Fruit fly (Drosophila melanogaster) whole organism, embryonic: ENCODE measurements around the gene CG2321.
A peak's percentile ranks its signal among the peaks of the same experiment; 100 is the strongest.

ENCODE experiments used
- Adf1 ChIP-seq: fragments of 200-800 bp; sonication (Bioruptor generic); IDR thresholded peaks from 2 replicates; pipeline ENCODE4 v1.3.6; 2022; ENCODE audit warnings: missing biosample characterization, missing genetic modification characterization
- BEAF-32 ChIP-seq: fragments of 200-800 bp; sonication (Bioruptor generic); optimal IDR thresholded peaks from 3 replicates; lab custom pipeline; 2017; ENCODE audit warnings: missing biosample characterization, missing genetic modification characterization, mild to moderate bottlenecking, moderate library complexity, missing genetic modification reagents
- CG10209 ChIP-seq: fragments of 200-800 bp; sonication (Bioruptor generic); optimal IDR thresholded peaks from 3 replicates; lab custom pipeline; 2017; ENCODE audit warnings: missing biosample characterization, mild to moderate bottlenecking, missing genetic modification characterization, missing genetic modification reagents
- CG10979 ChIP-seq: fragments of 200-800 bp; sonication (Bioruptor generic); optimal IDR thresholded peaks from 2 replicates; lab custom pipeline; 2018; ENCODE audit warnings: missing biosample characterization, mild to moderate bottlenecking, missing genetic modification characterization, moderate library complexity
- CG13287 ChIP-seq: fragments of 200-800 bp; sonication (Bioruptor generic); IDR thresholded peaks from 2 replicates; pipeline ENCODE4 v1.3.6; 2022; ENCODE audit warnings: missing biosample characterization, missing genetic modification characterization; ENCODE audit not compliant: partially characterized antibody
- CG14710 ChIP-seq: fragments of 200-800 bp; sonication (Bioruptor generic); optimal IDR thresholded peaks from 3 replicates; lab custom pipeline; 2019; ENCODE audit warnings: missing biosample characterization, mild to moderate bottlenecking, missing genetic modification characterization, moderate library complexity
- CG15269 ChIP-seq: fragments of 200-800 bp; sonication (Bioruptor generic); optimal IDR thresholded peaks from 2 replicates; lab custom pipeline; 2018; ENCODE audit warnings: missing biosample characterization, mild to moderate bottlenecking, missing genetic modification characterization, moderate library complexity
- CG15514 ChIP-seq: fragments of 200-800 bp; sonication (Bioruptor generic); optimal IDR thresholded peaks from 3 replicates; lab custom pipeline; 2017; ENCODE audit warnings: missing biosample characterization, missing genetic modification characterization, mild to moderate bottlenecking, moderate library complexity, missing genetic modification reagents
- CG15696 ChIP-seq: fragments of 200-800 bp; sonication (Bioruptor generic); optimal IDR thresholded peaks from 2 replicates; lab custom pipeline; 2019; ENCODE audit warnings: missing biosample characterization, mild to moderate bottlenecking, missing genetic modification characterization, moderate library complexity
- CG18764 ChIP-seq: fragments of 200-800 bp; sonication (Bioruptor generic); optimal IDR thresholded peaks from 3 replicates; lab custom pipeline; 2016; ENCODE audit warnings: missing biosample characterization, missing genetic modification characterization
- CG33557 ChIP-seq: fragments of 200-800 bp; sonication (Bioruptor generic); optimal IDR thresholded peaks from 2 replicates; lab custom pipeline; 2019; ENCODE audit warnings: missing biosample characterization, mild to moderate bottlenecking, missing genetic modification characterization, moderate library complexity
- CG3407 ChIP-seq: fragments of 200-800 bp; sonication (Bioruptor generic); optimal IDR thresholded peaks from 2 replicates; lab custom pipeline; 2018; ENCODE audit warnings: missing biosample characterization, mild to moderate bottlenecking, missing genetic modification characterization
- CG34422 ChIP-seq: fragments of 200-800 bp; sonication (Bioruptor generic); IDR thresholded peaks from 3 replicates; pipeline ENCODE4 v1.3.6; 2022; ENCODE audit warnings: missing biosample characterization, missing genetic modification characterization
- CG4328 ChIP-seq: fragments of 200-800 bp; sonication (Bioruptor generic); optimal IDR thresholded peaks from 3 replicates; lab custom pipeline; 2017; ENCODE audit warnings: missing biosample characterization, missing genetic modification reagents, missing genetic modification characterization
- CG8478 ChIP-seq: fragments of >200 bp; optimal IDR thresholded peaks from 2 replicates; lab custom pipeline; 2018
- CG8924 ChIP-seq: fragments of 200-800 bp; optimal IDR thresholded peaks from 3 replicates; lab custom pipeline; 2019; ENCODE audit warnings: missing biosample characterization, mild to moderate bottlenecking, missing genetic modification characterization, moderate library complexity
- CG9437 ChIP-seq: fragments of 200-800 bp; sonication (Bioruptor generic); optimal IDR thresholded peaks from 2 replicates; lab custom pipeline; 2018; ENCODE audit warnings: missing biosample characterization, mild to moderate bottlenecking, missing genetic modification characterization
- D ChIP-seq, 2 experiments: fragments of 200-800 bp in 1 of 2; fragments of >200 bp in 1 of 2; sonication (Bioruptor generic) in 1 of 2; optimal IDR thresholded peaks; 2 replicates in 1 of 2; 3 replicates in 1 of 2; lab custom pipeline; 2017; ENCODE audit warnings: mild to moderate bottlenecking in 1 of 2, missing biosample characterization in 1 of 2, missing genetic modification characterization in 1 of 2, missing genetic modification reagents in 1 of 2
- Mad ChIP-seq: fragments of 200-800 bp; sonication (Bioruptor generic); optimal IDR thresholded peaks from 2 replicates; lab custom pipeline; 2016; ENCODE audit warnings: missing biosample characterization, missing genetic modification characterization
- Med ChIP-seq: fragments of 200-800 bp; sonication (Bioruptor generic); peaks from one replicate; lab custom pipeline; 2016; ENCODE audit warnings: missing biosample characterization, missing genetic modification characterization, mild to moderate bottlenecking, inconsistent platforms, moderate library complexity
- Opbp ChIP-seq: fragments of 200-800 bp; sonication (Bioruptor generic); IDR thresholded peaks from 3 replicates; pipeline ENCODE4 v1.3.6; 2022; ENCODE audit warnings: missing biosample characterization, missing genetic modification characterization; ENCODE audit not compliant: partially characterized antibody
- Scr ChIP-seq: fragments of 200-800 bp; sonication (Bioruptor generic); IDR thresholded peaks from 2 replicates; pipeline ENCODE4 v1.3.6; 2022; ENCODE audit warnings: missing biosample characterization, missing genetic modification characterization; ENCODE audit not compliant: partially characterized antibody
- Sin3A ChIP-seq: fragments of >200 bp; optimal IDR thresholded peaks from 2 replicates; lab custom pipeline; 2018
- Sox100B ChIP-seq: fragments of 200-800 bp; sonication (Bioruptor generic); optimal IDR thresholded peaks from 3 replicates; lab custom pipeline; 2018; ENCODE audit warnings: missing biosample characterization, mild to moderate bottlenecking, missing genetic modification characterization
- Sry-β ChIP-seq: fragments of 200-800 bp; sonication (Bioruptor generic); optimal IDR thresholded peaks from 2 replicates; lab custom pipeline; 2018; ENCODE audit warnings: missing biosample characterization, mild to moderate bottlenecking, missing genetic modification characterization, moderate library complexity
- Ssrp ChIP-seq: fragments of 200-800 bp; sonication (Bioruptor generic); optimal IDR thresholded peaks from 2 replicates; lab custom pipeline; 2018; ENCODE audit warnings: missing biosample characterization, mild to moderate bottlenecking, missing genetic modification characterization, moderate library complexity
- TFAM ChIP-seq: fragments of 200-800 bp; sonication (Bioruptor generic); optimal IDR thresholded peaks from 2 replicates; lab custom pipeline; 2017; ENCODE audit warnings: missing biosample characterization, missing genetic modification characterization, inconsistent platforms
- ac ChIP-seq: fragments of 200-800 bp; sonication (Bioruptor generic); optimal IDR thresholded peaks from 3 replicates; lab custom pipeline; 2017; ENCODE audit warnings: missing biosample characterization, mild to moderate bottlenecking, missing genetic modification characterization
- chm ChIP-seq: fragments of 200-800 bp; sonication (Bioruptor generic); IDR thresholded peaks from 2 replicates; pipeline ENCODE4 v1.3.6; 2022; ENCODE audit warnings: missing biosample characterization, missing genetic modification characterization
- dan ChIP-seq: fragments of 200-800 bp; sonication (Bioruptor generic); IDR thresholded peaks from 2 replicates; pipeline ENCODE4 v1.3.6; 2022; ENCODE audit warnings: missing biosample characterization, missing genetic modification characterization
- dm ChIP-seq: fragments of 200-800 bp; sonication (Bioruptor generic); optimal IDR thresholded peaks from 3 replicates; lab custom pipeline; 2016; ENCODE audit warnings: missing biosample characterization, missing genetic modification characterization
- esg ChIP-seq: fragments of 200-800 bp; sonication (Bioruptor generic); conservative IDR thresholded peaks from 2 replicates; pipeline ENCODE4 v1.3.6; 2022; ENCODE audit warnings: missing biosample characterization, missing genetic modification characterization
- exex ChIP-seq: fragments of 200-800 bp; sonication (Bioruptor generic); optimal IDR thresholded peaks from 4 replicates; lab custom pipeline; 2018; ENCODE audit warnings: missing biosample characterization, mild to moderate bottlenecking, missing genetic modification characterization, moderate library complexity
- grau ChIP-seq: fragments of 200-800 bp; optimal IDR thresholded peaks from 3 replicates; lab custom pipeline; 2019; ENCODE audit warnings: missing biosample characterization, mild to moderate bottlenecking, missing genetic modification characterization, moderate library complexity
- her ChIP-seq: fragments of 200-800 bp; sonication (Bioruptor generic); optimal IDR thresholded peaks from 2 replicates; lab custom pipeline; 2016; ENCODE audit warnings: missing biosample characterization, missing genetic modification characterization
- hkb ChIP-seq, 2 experiments: fragments of 200-800 bp in 1 of 2; fragments of >200 bp in 1 of 2; sonication (Bioruptor generic) in 1 of 2; IDR thresholded peaks in 1 of 2; optimal IDR thresholded peaks in 1 of 2; 2 replicates each; pipeline versions ENCODE4 v1.3.6 to Lab custom; 2017 to 2022; ENCODE audit warnings: missing biosample characterization in 1 of 2, missing genetic modification characterization in 1 of 2
- jumu ChIP-seq: fragments of 200-800 bp; sonication (Bioruptor generic); optimal IDR thresholded peaks from 3 replicates; lab custom pipeline; 2016; ENCODE audit warnings: missing biosample characterization, missing genetic modification characterization
- lilli ChIP-seq: fragments of 200-800 bp; sonication (Bioruptor generic); optimal IDR thresholded peaks from 3 replicates; lab custom pipeline; 2016; ENCODE audit warnings: missing biosample characterization, missing genetic modification characterization
- lola ChIP-seq, 3 experiments: fragments of >200 bp in 2 of 3; fragments of 200-800 bp in 1 of 3; sonication (Bioruptor generic) in 1 of 3; optimal IDR thresholded peaks; 2 replicates each; lab custom pipeline; 2017 to 2019; ENCODE audit warnings: missing biosample characterization in 3 of 3, missing genetic modification characterization in 3 of 3, mild to moderate bottlenecking in 1 of 3, moderate library complexity in 1 of 3
- maf-S ChIP-seq: fragments of 200-800 bp; sonication (Bioruptor generic); optimal IDR thresholded peaks from 2 replicates; lab custom pipeline; 2016; ENCODE audit warnings: missing biosample characterization, missing genetic modification characterization
- p53 ChIP-seq: fragments of 200-800 bp; sonication (Bioruptor generic); optimal IDR thresholded peaks from 2 replicates; lab custom pipeline; 2016; ENCODE audit warnings: missing biosample characterization, missing genetic modification characterization
- pfk ChIP-seq: fragments of 200-800 bp; sonication (Bioruptor generic); optimal IDR thresholded peaks from 2 replicates; lab custom pipeline; 2018; ENCODE audit warnings: missing biosample characterization, mild to moderate bottlenecking, missing genetic modification characterization, moderate library complexity
- repo ChIP-seq: fragments of 200-800 bp; sonication (Bioruptor generic); optimal IDR thresholded peaks from 2 replicates; lab custom pipeline; 2016; ENCODE audit warnings: missing biosample characterization, missing genetic modification characterization
- shn ChIP-seq: fragments of 200-800 bp; sonication (Bioruptor generic); optimal IDR thresholded peaks from 3 replicates; lab custom pipeline; 2016; ENCODE audit warnings: missing biosample characterization, missing genetic modification characterization
- sob ChIP-seq: fragments of 200-800 bp; sonication (Bioruptor generic); IDR thresholded peaks from 2 replicates; pipeline ENCODE4 v1.3.6; 2022; ENCODE audit warnings: missing biosample characterization, missing genetic modification characterization
- sug ChIP-seq: fragments of 200-800 bp; optimal IDR thresholded peaks from 2 replicates; lab custom pipeline; 2019; ENCODE audit warnings: missing biosample characterization, mild to moderate bottlenecking, missing genetic modification characterization, moderate library complexity
- vfl ChIP-seq: fragments of 200-800 bp; sonication (Bioruptor generic); optimal IDR thresholded peaks from 2 replicates; lab custom pipeline; 2016; ENCODE audit warnings: missing biosample characterization, missing genetic modification characterization
- zen ChIP-seq: fragments of 200-800 bp; sonication (Bioruptor generic); optimal IDR thresholded peaks from 3 replicates; lab custom pipeline; 2018; ENCODE audit warnings: missing biosample characterization, mild to moderate bottlenecking, missing genetic modification characterization, moderate library complexity

The CG2321 gene

DNA sequence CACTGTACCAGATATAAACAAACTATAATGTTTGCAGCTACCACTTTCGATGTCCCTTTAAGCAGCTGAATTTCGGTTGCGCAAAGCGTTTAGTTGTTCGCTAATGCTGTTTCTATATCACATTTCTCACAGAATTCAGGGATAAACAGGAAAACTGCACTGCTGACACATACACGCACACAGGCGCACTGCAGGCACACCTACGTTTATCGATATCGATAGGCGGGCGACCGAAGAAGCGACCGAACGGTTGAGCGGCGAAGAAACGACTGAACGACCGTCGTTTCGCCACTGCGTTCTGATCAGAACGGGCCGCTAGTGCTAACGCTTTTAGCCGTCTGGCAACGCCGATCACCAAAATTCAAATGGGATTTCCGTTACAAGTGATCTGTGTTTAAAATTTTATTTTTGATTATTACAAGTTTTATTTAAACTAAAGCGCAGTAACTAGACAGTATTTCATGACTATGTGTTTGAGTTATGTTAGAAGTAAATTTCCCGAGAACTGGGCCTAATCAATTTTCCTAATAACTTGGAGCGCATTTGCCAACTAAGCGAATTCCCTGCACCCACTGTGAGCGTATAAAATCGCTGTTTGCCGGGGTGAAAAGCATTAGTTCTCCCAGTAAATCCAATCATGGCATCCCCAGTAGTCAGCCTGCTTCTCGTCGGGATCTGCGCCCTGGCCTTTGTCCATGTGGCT lies 4.3 kb upstream of the CG2321 start, which contains the start of the genes CG2310 and Diedel (continued):
- TF ChIP-seq p53 (peak; percentile 37), CG15696 (peak; percentile 35), repo (GFP tag; lab: Kevin White, UChicago) (no peak), BEAF-32 (GFP tag; lab: Kevin White, UChicago) (peak; percentile 52), Ssrp (tag; lab: Kevin White, UChicago) (no peak), Sox100B (GFP tag; lab: Kevin White, UChicago) (no peak), Opbp (peak; percentile 77), CG8924 (tag; lab: Kevin White, UChicago) (peak; percentile 45), exex (no peak), maf-S (no peak), Adf1 (GFP tag; lab: Robert Waterston, UW) (peak; percentile 71; the same call in 1 of the 2 replicates), vfl (GFP tag; lab: Kevin White, UChicago) (peak; percentile 10), sob (GFP tag; lab: Robert Waterston, UW) (peak; percentile 49; the same call in 1 of the 2 replicates), CG33557 (GFP tag; lab: Kevin White, UChicago) (peak; percentile 5), CG15269 (tag; lab: Kevin White, UChicago) (no peak), CG3407 (GFP tag; lab: Kevin White, UChicago) (peak; percentile 7), grau (peak; percentile 23), zen (peak; percentile 49), Scr (GFP tag; lab: Robert Waterston, UW) (peak; percentile 50; the same call in 1 of the 2 replicates), CG10979 (peak; percentile 37), CG34422 (GFP tag; lab: Robert Waterston, UW) (no peak; the same call in 2 of the 3 replicates), dm (peak; percentile 24), esg (no peak), lola (GFP tag; optimal IDR thresholded peaks at IDR 0.05; lab: Kevin White, UChicago) (peak in 1 of 3 experiments; percentile 35), Sry-β (GFP tag; lab: Kevin White, UChicago) (peak; percentile 4), CG18764 (peak; percentile 37), pfk (GFP tag; lab: Kevin White, UChicago) (no peak), CG13287 (GFP tag; lab: Robert Waterston, UW) (peak; percentile 68), CG14710 (peak; percentile 67), dan (GFP tag; lab: Robert Waterston, UW) (no peak), CG9437 (GFP tag; lab: Kevin White, UChicago) (no peak), CG15514 (GFP tag; lab: Kevin White, UChicago) (peak; percentile 57), chm (peak; percentile 43; the same call in 1 of the 2 replicates), CG4328 (GFP tag; lab: Kevin White, UChicago) (no peak), her (peak; percentile 84), shn (peak; percentile 26), jumu (peak; percentile 0), TFAM (GFP tag; lab: Kevin White, UChicago) (no peak), Mad (GFP tag; lab: Kevin White, UChicago) (no peak), CG8478 (lab: Kevin White, UChicago) (peak; percentile 96), D (optimal IDR thresholded peaks at IDR 0.05; lab: Kevin White, UChicago) (peak; percentile 32), D (GFP tag; optimal IDR thresholded peaks at IDR 0.05; lab: Kevin White, UChicago) (no peak), ac (GFP tag; lab: Kevin White, UChicago) (peak; percentile 22), lilli (GFP tag; lab: Kevin White, UChicago) (no peak), Sin3A (lab: Kevin White, UChicago) (peak; percentile 33), CG10209 (peak; percentile 99), sug (peak; percentile 27), hkb (optimal IDR thresholded peaks at IDR 0.05; lab: Kevin White, UChicago) (no peak), hkb (GFP tag; IDR thresholded peaks at IDR 0.05; lab: Robert Waterston, UW) (peak; percentile 51), Med (GFP tag; lab: Kevin White, UChicago) (peak; percentile 78)
